Worm (Caenorhabditis elegans) whole organism, L4/young adult: ENCODE data around the gene B0554.7.

ENCODE experiments used
- W03F9.2 ChIP-seq: fragments of 150-350 bp; optimal IDR thresholded peaks from 2 replicates; lab custom pipeline; 2014; ENCODE audit warnings: missing biosample characterization, missing genetic modification characterization
- dao-5 ChIP-seq: sonication (generic microtip); optimal IDR thresholded peaks from 2 replicates; lab custom pipeline; 2016; ENCODE audit warnings: missing genotype, missing genetic modification characterization, moderate library complexity, missing compliant biosample characterization
- him-1 ChIP-seq: sonication (generic microtip); optimal IDR thresholded peaks from 2 replicates; lab custom pipeline; 2016; ENCODE audit warnings: missing genotype, missing genetic modification reagents, missing genetic modification characterization, missing compliant biosample characterization

The B0554.7 gene

ce11 chrV:464800-465199 lies 24.0 kb upstream of the B0554.7 start, which contains the start of gene nhr-201:
TSS of gene nhr-201 (plus strand) at chrV:464828.
- TF ChIP-seq dao-5 (tag; lab: Kevin White, UChicago) (no peak), him-1 (tag; lab: Kevin White, UChicago) (no peak), W03F9.2 (tag; lab: Kevin White, UChicago) (no peak)

- TF ChIP-seq him-1 (tag; lab: Kevin White, UChicago) = no peak
- TF ChIP-seq W03F9.2 (tag; lab: Kevin White, UChicago) = no peak
- no peak for TF ChIP-seq dao-5 (tag; lab: Kevin White, UChicago)
These were observed 21.4 kb upstream of the B0554.7 start, which contains the start of gene nhr-202 for ce11 chrV:462263-462662. TSS of gene nhr-202 (plus strand) at chrV:462588.

- TF ChIP-seq W03F9.2 (tag; lab: Kevin White, UChicago) = no peak
- no peak for TF ChIP-seq him-1 (tag; lab: Kevin White, UChicago)
- TF ChIP-seq dao-5 (tag; lab: Kevin White, UChicago) = no peak
These were observed 18.6 kb upstream of the B0554.7 start, which contains the start of gene nhr-203 for ce11 chrV:459464-459863. TSS of gene nhr-203 (plus strand) at chrV:459795.

- no peak for TF ChIP-seq dao-5 (tag; lab: Kevin White, UChicago)
- no peak for TF ChIP-seq W03F9.2 (tag; lab: Kevin White, UChicago)
- no peak for TF ChIP-seq him-1 (tag; lab: Kevin White, UChicago)
These were observed 17.0 kb upstream of the B0554.7 start for ce11 chrV:457839-458238.

ce11 chrV:453569-453968 lies 12.7 kb upstream of the B0554.7 start, which contains the start of gene nhr-98:
TSS of gene nhr-98 (plus strand) at chrV:453869.
- TF ChIP-seq W03F9.2 (tag; lab: Kevin White, UChicago) (no peak), dao-5 (tag; lab: Kevin White, UChicago) (no peak), him-1 (tag; lab: Kevin White, UChicago) (no peak)

ce11 chrV:450757-451501 lies 10.1 kb upstream of the B0554.7 start, which contains the start of gene nhr-123:
TSS of gene nhr-123 (plus strand) at chrV:451451.
- TF ChIP-seq him-1 (tag; lab: Kevin White, UChicago) = no peak
- no peak for TF ChIP-seq W03F9.2 (tag; lab: Kevin White, UChicago)
- no peak for TF ChIP-seq dao-5 (tag; lab: Kevin White, UChicago)

- TF ChIP-seq dao-5 (tag; lab: Kevin White, UChicago) (no peak), W03F9.2 (tag; lab: Kevin White, UChicago) (no peak), him-1 (tag; lab: Kevin White, UChicago) (no peak)
These were observed 8.9 kb upstream of the B0554.7 start, which contains the start of gene M02H5.8 for ce11 chrV:449685-450084. TSS of gene M02H5.8 (plus strand) at chrV:449981.

- TF ChIP-seq W03F9.2 (tag; lab: Kevin White, UChicago) (no peak), him-1 (tag; lab: Kevin White, UChicago) (no peak), dao-5 (tag; lab: Kevin White, UChicago) (no peak)
These were observed 8.3 kb upstream of the B0554.7 start, which contains the start of gene srh-35 for ce11 chrV:449130-449529. TSS of gene srh-35 (minus strand) at chrV:449230.

- TF ChIP-seq him-1 (tag; lab: Kevin White, UChicago) (no peak), dao-5 (tag; lab: Kevin White, UChicago) (no peak), W03F9.2 (tag; lab: Kevin White, UChicago) (no peak)
These were observed 6.2 kb upstream of the B0554.7 start for ce11 chrV:446988-447387.

- TF ChIP-seq W03F9.2 (tag; lab: Kevin White, UChicago) (no peak), him-1 (tag; lab: Kevin White, UChicago) (no peak), dao-5 (tag; lab: Kevin White, UChicago) (no peak)
These were observed 5.8 kb upstream of the B0554.7 start, which contains the start of gene srh-34 for ce11 chrV:446574-446973. TSS of gene srh-34 (minus strand) at chrV:446674.

ce11 chrV:443193-443592 lies 2.4 kb upstream of the B0554.7 start, which contains the start of gene srh-33:
TSS of gene srh-33 (minus strand) at chrV:443293.
- TF ChIP-seq dao-5 (tag; lab: Kevin White, UChicago) = no peak

ce11 chrV:439183-439749 lies 1.6 kb downstream of the B0554.7 start:
- TF ChIP-seq dao-5 (tag; lab: Kevin White, UChicago) = no peak
- no peak for TF ChIP-seq him-1 (tag; lab: Kevin White, UChicago)
- no peak for TF ChIP-seq W03F9.2 (tag; lab: Kevin White, UChicago)

ce11 chrV:438094-438493 lies 2.7 kb downstream of the B0554.7 start, which contains the start of gene B0554.1:
TSS of gene B0554.1 (plus strand) at chrV:438394.
- TF ChIP-seq dao-5 (tag; lab: Kevin White, UChicago) (no peak), him-1 (tag; lab: Kevin White, UChicago) (no peak), W03F9.2 (tag; lab: Kevin White, UChicago) (no peak)
